Fruit fly (Drosophila melanogaster): Measurements from ENCODE around the gene CG33229.

Gene CG33229

dm6 chr3L:270760-271500, 47.3 kb downstream of the CG33229 start, which contains the start of gene miple2:
Gene miple2, plus strand, starts transcription at chr3L:271200.
- TF ChIP-seq chn (GFP tag; optimal IDR thresholded peaks at IDR 0.05), result no peak
- peak; percentile 38 for TF ChIP-seq CG17829 (tag; optimal IDR thresholded peaks at IDR 0.05)
- TF ChIP-seq gro (GFP tag; optimal IDR thresholded peaks at IDR 0.05), result peak; percentile 53
- peak; percentile 63 for TF ChIP-seq CG30403 (GFP tag; optimal IDR thresholded peaks at IDR 0.05)
- TF ChIP-seq CG16863 (GFP tag; optimal IDR thresholded peaks at IDR 0.05), result peak; percentile 55
- no peak for TF ChIP-seq Dip2 (GFP tag; IDR thresholded peaks at IDR 0.05)
- TF ChIP-seq br (optimal IDR thresholded peaks at IDR 0.05), result no peak
- no peak for TF ChIP-seq Blimp-1 (GFP tag; optimal IDR thresholded peaks at IDR 0.05)
- peak; percentile 66 for TF ChIP-seq pfk (GFP tag; optimal IDR thresholded peaks at IDR 0.05)
- no peak for TF ChIP-seq CG16813 (GFP tag; IDR thresholded peaks at IDR 0.05; ENCODE audit: partially characterized antibody)
- TF ChIP-seq HLH3B (GFP tag; IDR thresholded peaks at IDR 0.05), result no peak
- no peak for TF ChIP-seq CG16779 (GFP tag; IDR thresholded peaks at IDR 0.05)
- TF ChIP-seq Dad (GFP tag; optimal IDR thresholded peaks at IDR 0.05), result no peak
- peak; percentile 46 for TF ChIP-seq CG13894 (tag; optimal IDR thresholded peaks at IDR 0.05)
- no peak for TF ChIP-seq jing (GFP tag; optimal IDR thresholded peaks at IDR 0.05)
- peak; percentile 10 for TF ChIP-seq CG14965 (GFP tag; optimal IDR thresholded peaks at IDR 0.05; ENCODE audit: borderline replicate concordance)
- TF ChIP-seq wor (GFP tag; IDR thresholded peaks at IDR 0.05), result no peak
- TF ChIP-seq ttk (GFP tag; IDR thresholded peaks at IDR 0.05), result no peak
- TF ChIP-seq dmrt99B (tag; optimal IDR thresholded peaks at IDR 0.05), result peak; percentile 61
- TF ChIP-seq CG18619 (GFP tag; optimal IDR thresholded peaks at IDR 0.05), result peak; percentile 42
- no peak for TF ChIP-seq sens-2 (GFP tag; IDR thresholded peaks at IDR 0.05)
- peak; percentile 35 for TF ChIP-seq Ssrp (tag; optimal IDR thresholded peaks at IDR 0.05)
- TF ChIP-seq wdn (GFP tag; IDR thresholded peaks at IDR 0.05), result no peak
- TF ChIP-seq sqz (GFP tag; optimal IDR thresholded peaks at IDR 0.05), result peak; percentile 14
- TF ChIP-seq Gug (GFP tag; IDR thresholded peaks at IDR 0.05), result no peak
- no peak for TF ChIP-seq Dp (GFP tag; optimal IDR thresholded peaks at IDR 0.05)
- no peak for TF ChIP-seq ssp (GFP tag; IDR thresholded peaks at IDR 0.05)
- TF ChIP-seq Ptx1 (GFP tag; IDR thresholded peaks at IDR 0.05), result 0 out of 2 replicates have a peak, but pooled peaks have one; percentile 9
- peak; percentile 59 for TF ChIP-seq bbx (GFP tag; IDR thresholded peaks at IDR 0.05; ENCODE audit: partially characterized antibody)
- TF ChIP-seq CG17361 (GFP tag; IDR thresholded peaks at IDR 0.05), result peak; percentile 71; the same call in 2 of the 3 replicates
- no peak for TF ChIP-seq CG14667 (GFP tag; IDR thresholded peaks at IDR 0.05)
- peak in 1 of 2 experiments; percentile 3 for TF ChIP-seq insv (GFP tag; optimal IDR thresholded peaks at IDR 0.05)
- TF ChIP-seq mam (GFP tag; optimal IDR thresholded peaks at IDR 0.05), result peak; percentile 14
- TF ChIP-seq nmo (GFP tag; optimal IDR thresholded peaks at IDR 0.05), result peak; percentile 45
- TF ChIP-seq zfh2 (GFP tag; optimal IDR thresholded peaks at IDR 0.05), result no peak
- TF ChIP-seq bigmax (GFP tag; optimal IDR thresholded peaks at IDR 0.05), result peak; percentile 7
- TF ChIP-seq CG4424 (GFP tag; optimal IDR thresholded peaks at IDR 0.05), result peak; percentile 42
- peak; percentile 38 for TF ChIP-seq CG9437 (GFP tag; optimal IDR thresholded peaks at IDR 0.05)
- TF ChIP-seq CG17802 (tag; optimal IDR thresholded peaks at IDR 0.05), result no peak
- TF ChIP-seq HLHmδ (GFP tag; optimal IDR thresholded peaks at IDR 0.05), result peak; percentile 80
- peak; percentile 41 for TF ChIP-seq grau (tag; optimal IDR thresholded peaks at IDR 0.05)
- TF ChIP-seq ind (GFP tag; optimal IDR thresholded peaks at IDR 0.05), result peak; percentile 23
- peak; percentile 1 for TF ChIP-seq CG3163 (GFP tag; optimal IDR thresholded peaks at IDR 0.05)
- peak; percentile 88 for TF ChIP-seq CG32767 (GFP tag; IDR thresholded peaks at IDR 0.05)
- peak; percentile 68; the same call in 3 of the 4 replicates for TF ChIP-seq chinmo (GFP tag; IDR thresholded peaks at IDR 0.05; ENCODE audit: partially characterized antibody)
- no peak for TF ChIP-seq BEAF-32 (GFP tag; optimal IDR thresholded peaks at IDR 0.05)
- TF ChIP-seq CG11247 (GFP tag; IDR thresholded peaks at IDR 0.05), result no peak
- peak; percentile 35 for TF ChIP-seq az2 (GFP tag; optimal IDR thresholded peaks at IDR 0.05)
- TF ChIP-seq CG12104 (GFP tag; optimal IDR thresholded peaks at IDR 0.05), result peak; percentile 38
- no peak for TF ChIP-seq croc (GFP tag; conservative IDR thresholded peaks at IDR 0.05)

Data from whole organism, embryonic.